Fruit fly (Drosophila melanogaster) whole organism: ENCODE measurements around the gene eIF4H2.

Experiments used
- CG8478 ChIP-seq: fragments of >200 bp; optimal IDR thresholded peaks from 2 replicates; lab custom pipeline; 2018; ENCODE audit warnings: inconsistent platforms
- pan ChIP-seq: fragments of >200 bp; optimal IDR thresholded peaks from 2 replicates; lab custom pipeline; 2017
- psq ChIP-seq: fragments of >200 bp; optimal IDR thresholded peaks from 2 replicates; lab custom pipeline; 2017
- usp ChIP-seq: fragments of >200 bp; optimal IDR thresholded peaks from 2 replicates; lab custom pipeline; 2017; ENCODE audit warnings: missing biosample characterization, missing genetic modification characterization, mixed read lengths

DNA sequence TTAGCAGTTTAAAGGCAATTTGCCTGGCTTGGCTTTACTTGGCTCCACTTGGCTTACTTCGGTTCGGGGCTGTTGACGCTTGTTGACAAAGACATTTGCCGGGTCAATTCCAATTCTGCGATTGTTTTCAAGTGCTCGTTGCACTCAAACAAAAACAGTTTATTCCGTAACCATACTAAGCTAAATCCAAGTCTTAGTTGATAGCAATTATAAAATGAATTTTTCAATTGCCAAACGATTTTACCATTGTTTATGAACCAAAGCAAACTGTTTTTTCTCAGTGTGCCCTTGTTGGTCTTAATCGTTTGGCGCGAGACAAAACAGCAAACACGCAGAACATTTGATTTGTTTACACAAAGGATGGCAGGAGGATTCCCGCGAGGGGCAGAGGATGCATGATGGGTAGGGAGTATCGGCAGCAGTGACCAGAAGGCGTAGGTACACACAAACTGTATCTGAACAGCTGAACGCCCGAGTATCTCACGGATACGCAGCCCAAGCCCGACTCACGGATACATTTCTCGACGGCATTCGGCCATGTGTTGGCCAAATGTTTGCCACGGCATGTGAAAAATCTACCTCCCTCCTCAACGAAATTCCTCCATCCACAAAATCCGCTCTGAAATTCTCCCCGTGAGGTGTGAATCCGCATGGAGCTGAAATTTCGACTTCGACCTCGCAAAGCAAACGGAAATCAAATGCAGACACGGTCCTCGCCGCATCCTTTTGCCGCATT, 28.8 kb downstream of the eIF4H2 start:
- TF ChIP-seq psq (lab: Kevin White, UChicago) = no peak
- TF ChIP-seq CG8478 (lab: Kevin White, UChicago) = no peak
- TF ChIP-seq usp (GFP tag; lab: Kevin White, UChicago) = no peak
- TF ChIP-seq pan = no peak
